Worm (Caenorhabditis elegans) whole organism, L4/young adult: ENCODE measurements around the gene fbf-2.

ENCODE experiments used
- W03F9.2 ChIP-seq: fragments of 150-350 bp; optimal IDR thresholded peaks from 2 replicates; lab custom pipeline; 2014; ENCODE audit warnings: missing biosample characterization, missing genetic modification characterization
- dao-5 ChIP-seq: sonication (generic microtip); optimal IDR thresholded peaks from 2 replicates; lab custom pipeline; 2016; ENCODE audit warnings: missing genotype, missing genetic modification characterization, moderate library complexity, missing compliant biosample characterization
- him-1 ChIP-seq: sonication (generic microtip); optimal IDR thresholded peaks from 2 replicates; lab custom pipeline; 2016; ENCODE audit warnings: missing genotype, missing genetic modification reagents, missing genetic modification characterization, missing compliant biosample characterization

DNA sequence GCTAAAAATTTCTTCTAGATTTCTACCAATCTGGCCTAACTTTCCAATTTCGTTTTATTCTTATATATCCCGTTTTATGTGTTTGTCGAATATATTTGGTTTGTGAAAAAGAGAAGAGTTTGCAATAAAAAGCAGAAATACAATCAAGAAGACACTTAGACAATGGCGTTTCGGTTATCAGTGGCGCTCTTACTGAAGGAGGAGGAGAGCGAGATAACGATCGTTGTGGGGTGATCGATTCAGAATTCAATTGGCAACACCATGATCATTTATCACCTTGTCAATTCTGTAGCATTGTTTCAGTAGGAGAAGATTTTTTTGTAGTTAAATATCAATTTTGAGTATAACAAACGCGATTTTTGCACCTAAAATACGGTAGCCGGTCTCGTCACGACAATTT lies 41.7 kb downstream of the fbf-2 start:
- TF ChIP-seq dao-5 (tag; lab: Kevin White, UChicago) (no peak), W03F9.2 (tag; lab: Kevin White, UChicago) (no peak), him-1 (tag; lab: Kevin White, UChicago) (no peak)
